Fruit fly (Drosophila melanogaster) whole organism, pupa: ENCODE data around the gene Agxt.
A peak's percentile ranks its signal among the peaks of the same experiment; 100 is the strongest.

ENCODE experiments used
- CG10348 ChIP-seq: fragments of 200-800 bp; sonication (Bioruptor generic); IDR thresholded peaks from 2 replicates; pipeline ENCODE4 v1.3.6; 2022; ENCODE audit warnings: missing biosample characterization, missing genetic modification characterization
- CG12605 ChIP-seq: fragments of 200-800 bp; sonication (Bioruptor generic); IDR thresholded peaks from 2 replicates; pipeline ENCODE4 v1.3.6; 2022; ENCODE audit warnings: missing biosample characterization, missing genetic modification characterization
- CG13204 ChIP-seq: fragments of 200-800 bp; sonication (Bioruptor generic); optimal IDR thresholded peaks from 2 replicates; lab custom pipeline; 2018; ENCODE audit warnings: missing biosample characterization, mild to moderate bottlenecking, missing genetic modification characterization, moderate library complexity
- CG14655 ChIP-seq: fragments of 200-800 bp; sonication (Bioruptor generic); optimal IDR thresholded peaks from 3 replicates; lab custom pipeline; 2017; ENCODE audit warnings: mild to moderate bottlenecking, missing biosample characterization, missing genetic modification reagents, missing genetic modification characterization
- CG15710 ChIP-seq: fragments of 200-800 bp; sonication (Bioruptor generic); optimal IDR thresholded peaks from 2 replicates; lab custom pipeline; 2018; ENCODE audit warnings: missing biosample characterization, mild to moderate bottlenecking, missing genetic modification characterization, moderate library complexity
- CG17806 ChIP-seq: fragments of 200-800 bp; sonication (Bioruptor generic); optimal IDR thresholded peaks from 2 replicates; lab custom pipeline; 2018; ENCODE audit warnings: missing biosample characterization, mild to moderate bottlenecking, missing genetic modification characterization, moderate library complexity
- CG32121 ChIP-seq: fragments of 200-800 bp; sonication (Bioruptor generic); IDR thresholded peaks from 2 replicates; pipeline ENCODE4 v1.3.6; 2022; ENCODE audit warnings: missing biosample characterization, missing genetic modification characterization
- CG34367 ChIP-seq: fragments of 200-800 bp; sonication (Bioruptor generic); optimal IDR thresholded peaks from 2 replicates; lab custom pipeline; 2018; ENCODE audit warnings: missing biosample characterization, mild to moderate bottlenecking, missing genetic modification characterization
- CG4496 ChIP-seq: fragments of 200-800 bp; sonication (Bioruptor generic); IDR thresholded peaks from 3 replicates; pipeline ENCODE4 v1.3.6; 2022; ENCODE audit warnings: missing biosample characterization, missing genetic modification characterization
- CG8159 ChIP-seq: fragments of 200-800 bp; sonication (Bioruptor generic); optimal IDR thresholded peaks from 3 replicates; lab custom pipeline; 2018; ENCODE audit warnings: missing biosample characterization, mild to moderate bottlenecking, missing genetic modification characterization, moderate library complexity
- CG8301 ChIP-seq: fragments of 200-800 bp; sonication (Bioruptor generic); optimal IDR thresholded peaks from 2 replicates; lab custom pipeline; 2018; ENCODE audit warnings: missing biosample characterization, mild to moderate bottlenecking, missing genetic modification characterization
- CG9948 ChIP-seq: fragments of 200-800 bp; sonication (Bioruptor generic); optimal IDR thresholded peaks from 2 replicates; lab custom pipeline; 2018; ENCODE audit warnings: missing biosample characterization, mild to moderate bottlenecking, missing genetic modification characterization, moderate library complexity
- D1 ChIP-seq: fragments of 200-800 bp; sonication (Bioruptor generic); optimal IDR thresholded peaks from 2 replicates; lab custom pipeline; 2018; ENCODE audit warnings: missing biosample characterization, mild to moderate bottlenecking, missing genetic modification characterization, moderate library complexity
- EcR ChIP-seq: fragments of 200-800 bp; sonication (Bioruptor generic); optimal IDR thresholded peaks from 3 replicates; lab custom pipeline; 2019; ENCODE audit warnings: missing biosample characterization, missing genetic modification characterization, mild to moderate bottlenecking, moderate library complexity, missing genetic modification reagents
- Ets98B ChIP-seq: fragments of 200-800 bp; sonication (Bioruptor generic); IDR thresholded peaks from 2 replicates; pipeline ENCODE4 v1.3.6; 2022; ENCODE audit warnings: missing biosample characterization, missing genetic modification characterization
- Pif1A ChIP-seq: fragments of 200-800 bp; sonication (Bioruptor generic); optimal IDR thresholded peaks from 3 replicates; lab custom pipeline; 2016; ENCODE audit warnings: missing biosample characterization, missing genetic modification characterization
- Pif1B ChIP-seq: fragments of 200-800 bp; sonication (Bioruptor generic); optimal IDR thresholded peaks from 3 replicates; lab custom pipeline; 2016; ENCODE audit warnings: missing biosample characterization, missing genetic modification characterization
- Snoo ChIP-seq: fragments of 200-800 bp; sonication (Bioruptor generic); optimal IDR thresholded peaks from 3 replicates; lab custom pipeline; 2017; ENCODE audit warnings: missing biosample characterization, mild to moderate bottlenecking, missing genetic modification characterization, inconsistent platforms
- fd96Ca ChIP-seq: fragments of 200-800 bp; sonication (Bioruptor generic); IDR thresholded peaks from 3 replicates; pipeline ENCODE4 v1.3.6; 2022; ENCODE audit warnings: missing biosample characterization, missing genetic modification characterization
- gl ChIP-seq: fragments of 200-800 bp; sonication (Bioruptor generic); optimal IDR thresholded peaks from 2 replicates; lab custom pipeline; 2018; ENCODE audit warnings: missing biosample characterization, mild to moderate bottlenecking, missing genetic modification characterization
- rn ChIP-seq: fragments of 200-800 bp; sonication (Bioruptor generic); IDR thresholded peaks from 2 replicates; pipeline ENCODE4 v1.3.6; 2022; ENCODE audit warnings: missing biosample characterization, missing genetic modification characterization

Gene Agxt

DNA sequence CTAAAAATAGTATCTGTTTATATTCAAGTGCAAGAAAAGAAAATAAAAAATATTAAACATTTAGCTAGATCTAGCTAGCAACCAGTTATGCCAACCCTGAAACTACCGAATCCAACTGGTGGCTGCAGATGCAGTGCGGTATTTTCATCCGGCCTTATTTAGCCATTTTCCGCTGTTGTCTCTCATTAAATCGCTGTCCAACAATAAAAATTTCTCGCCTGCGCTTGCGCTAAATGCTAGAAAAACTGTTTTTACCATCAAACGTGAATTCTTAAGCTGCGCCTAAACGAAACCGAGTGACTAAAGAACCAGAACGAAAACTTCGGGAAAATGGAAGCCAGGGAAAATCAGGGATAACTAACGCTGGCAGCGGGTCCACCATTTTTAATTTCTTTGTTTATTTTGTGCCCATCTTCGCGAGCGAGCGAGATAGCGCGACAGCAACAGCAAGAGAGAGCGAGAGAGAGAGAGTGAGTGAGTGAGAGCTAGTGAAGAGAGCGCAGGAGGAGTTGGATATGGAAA lies 5.1 kb downstream of the Agxt start, which contains the start of gene dx:
Gene dx (plus strand): TSS at position 164 of the 522 bp plus-strand sequence.
- TF ChIP-seq CG12605 (GFP tag; lab: Robert Waterston, UW): peak; percentile 29; the same call in 1 of the 2 replicates
- TF ChIP-seq CG14655 (GFP tag; lab: Kevin White, UChicago): no peak
- TF ChIP-seq D1: no peak
- TF ChIP-seq CG4496 (GFP tag; lab: Robert Waterston, UW): 0 out of 3 replicates have a peak, but pooled peaks have one; percentile 26
- TF ChIP-seq CG9948 (tag; lab: Kevin White, UChicago): no peak
- 0 out of 2 replicates have a peak, but pooled peaks have one; percentile 9 for TF ChIP-seq CG32121
- TF ChIP-seq fd96Ca (GFP tag; lab: Robert Waterston, UW): no peak
- TF ChIP-seq Ets98B (GFP tag; lab: Robert Waterston, UW): no peak
- TF ChIP-seq Pif1A: no peak
- TF ChIP-seq, all 21 proteins: peak for 3

DNA sequence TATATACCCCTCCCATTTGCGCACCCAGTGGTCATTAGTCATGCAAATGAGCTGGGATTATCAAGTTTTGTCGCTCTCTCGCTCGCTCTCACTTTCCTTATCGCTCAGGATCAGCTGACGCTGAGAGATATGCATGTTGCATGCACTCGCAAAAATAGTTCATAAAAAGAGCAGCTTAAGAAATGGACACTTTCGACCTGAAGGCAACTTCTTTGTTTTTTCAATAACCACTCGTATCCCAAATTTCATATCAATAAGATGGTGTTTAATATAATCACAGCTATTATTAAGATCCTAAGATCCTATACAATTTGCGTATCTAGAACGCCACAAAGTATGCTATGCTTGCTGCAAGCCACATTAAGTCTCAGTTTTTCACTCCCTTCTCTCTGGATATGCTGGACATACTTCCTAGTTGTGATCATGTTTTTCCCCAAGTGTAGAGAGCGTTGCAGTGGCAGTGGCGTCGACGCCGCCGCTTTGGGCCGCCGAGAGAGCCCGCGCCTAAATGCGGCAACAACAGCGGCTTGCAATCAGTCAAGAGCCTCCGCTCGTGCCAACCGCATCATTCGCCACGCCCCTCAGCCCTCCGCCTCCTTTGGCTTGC lies 11.6 kb downstream of the Agxt start, which contains the start of gene CG34417:
Gene CG34417 (plus strand): TSS at position 557 of the 607 bp plus-strand sequence.
- TF ChIP-seq EcR (peak; percentile 26), CG14655 (GFP tag; lab: Kevin White, UChicago) (peak; percentile 87), CG8301 (peak; percentile 72), rn (GFP tag; lab: Robert Waterston, UW) (no peak), CG17806 (tag; lab: Kevin White, UChicago) (peak; percentile 60), D1 (peak; percentile 29), Ets98B (GFP tag; lab: Robert Waterston, UW) (peak; percentile 33), CG34367 (tag; lab: Kevin White, UChicago) (peak; percentile 64), CG9948 (tag; lab: Kevin White, UChicago) (peak; percentile 72), CG4496 (GFP tag; lab: Robert Waterston, UW) (0 out of 3 replicates have a peak, but pooled peaks have one; percentile 20), CG13204 (GFP tag; lab: Kevin White, UChicago) (peak; percentile 58), Snoo (tag; lab: Kevin White, UChicago) (peak; percentile 62), CG8159 (tag; lab: Kevin White, UChicago) (peak; percentile 83), Pif1A (peak; percentile 82), CG15710 (tag; lab: Kevin White, UChicago) (peak; percentile 75), fd96Ca (GFP tag; lab: Robert Waterston, UW) (peak; percentile 67; the same call in 1 of the 3 replicates), CG10348 (GFP tag; lab: Robert Waterston, UW) (no peak), CG32121 (peak; percentile 32; the same call in 1 of the 2 replicates), gl (tag; lab: Kevin White, UChicago) (peak; percentile 42), CG12605 (GFP tag; lab: Robert Waterston, UW) (peak; percentile 49), Pif1B (GFP tag; lab: Kevin White, UChicago) (peak; percentile 77)

- no peak for TF ChIP-seq CG12605 (GFP tag; lab: Robert Waterston, UW)
- TF ChIP-seq D1: no peak
Observed at dm6 chrX:6541277-6541676, 12.5 kb downstream of the Agxt start.

DNA sequence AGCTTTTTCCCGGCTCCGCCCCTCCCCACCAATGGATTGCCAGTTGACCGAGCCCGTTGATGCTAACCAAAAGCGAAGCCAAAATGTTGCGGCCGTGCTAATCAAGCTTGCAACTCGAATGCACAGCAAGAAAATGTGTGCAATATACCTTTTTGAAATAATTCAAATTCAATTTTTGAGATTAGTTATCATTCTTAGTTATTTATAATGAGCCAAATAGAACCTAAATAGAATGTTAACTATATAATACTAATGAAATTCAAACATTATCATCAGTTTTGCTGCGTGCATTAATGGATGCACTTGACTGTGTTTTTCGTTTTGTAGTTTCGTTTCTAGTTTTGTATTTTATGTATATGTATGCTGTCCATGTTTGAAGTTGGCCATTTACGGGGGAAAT lies 13.6 kb downstream of the Agxt start:
- TF ChIP-seq CG14655 (GFP tag; lab: Kevin White, UChicago) (peak; percentile 57), CG17806 (tag; lab: Kevin White, UChicago) (peak; percentile 48), fd96Ca (GFP tag; lab: Robert Waterston, UW) (peak; percentile 53; the same call in 1 of the 3 replicates), Pif1A (peak; percentile 42), CG34367 (tag; lab: Kevin White, UChicago) (peak; percentile 39), EcR (no peak), Snoo (tag; lab: Kevin White, UChicago) (no peak), CG4496 (GFP tag; lab: Robert Waterston, UW) (peak; percentile 82), CG15710 (tag; lab: Kevin White, UChicago) (peak; percentile 56), CG12605 (GFP tag; lab: Robert Waterston, UW) (peak; percentile 58), CG9948 (tag; lab: Kevin White, UChicago) (peak; percentile 51), CG10348 (GFP tag; lab: Robert Waterston, UW) (no peak), Ets98B (GFP tag; lab: Robert Waterston, UW) (peak; percentile 81), Pif1B (GFP tag; lab: Kevin White, UChicago) (peak; percentile 5), rn (GFP tag; lab: Robert Waterston, UW) (peak; percentile 52; the same call in 1 of the 2 replicates), CG8301 (peak; percentile 63), gl (tag; lab: Kevin White, UChicago) (peak; percentile 16), D1 (no peak), CG13204 (GFP tag; lab: Kevin White, UChicago) (no peak), CG32121 (peak; percentile 87), CG8159 (tag; lab: Kevin White, UChicago) (peak; percentile 54)

DNA sequence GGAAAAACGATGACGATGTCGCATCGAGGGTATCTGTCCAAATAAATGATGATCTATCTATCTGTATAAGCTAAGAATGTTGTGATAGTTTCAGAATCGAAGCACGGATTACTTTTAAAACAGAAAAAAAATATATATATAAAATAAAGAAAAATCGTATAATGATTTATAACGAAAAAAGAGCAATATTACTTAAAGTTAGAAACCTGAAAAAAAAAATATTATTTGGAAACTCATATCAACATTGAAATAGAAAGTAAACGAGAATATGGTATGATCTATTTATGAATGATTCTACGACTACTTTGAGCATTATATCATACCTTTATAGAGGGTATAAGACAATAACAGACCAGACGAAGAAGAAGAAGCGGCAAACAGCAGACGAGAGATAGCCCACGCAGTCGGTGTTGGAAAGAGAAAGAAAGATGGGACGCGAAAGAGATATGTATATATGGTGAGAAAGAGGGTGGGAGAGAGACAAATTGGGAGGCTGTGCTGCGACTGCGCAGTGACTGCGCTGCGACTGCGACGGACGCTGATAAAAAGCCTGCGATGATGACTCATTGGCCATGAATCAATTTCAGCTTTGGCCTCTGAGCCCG lies 14.9 kb downstream of the Agxt start:
- TF ChIP-seq CG8159 (tag; lab: Kevin White, UChicago): peak; percentile 22
- TF ChIP-seq CG32121: no peak
- TF ChIP-seq Snoo (tag; lab: Kevin White, UChicago): peak; percentile 12
- TF ChIP-seq CG14655 (GFP tag; lab: Kevin White, UChicago): peak; percentile 24
- TF ChIP-seq CG13204 (GFP tag; lab: Kevin White, UChicago): peak; percentile 13
- TF ChIP-seq CG17806 (tag; lab: Kevin White, UChicago): no peak
